Comparison of ENCODE assay signal across 2 worm cellular contexts in genomic region chrV:8495965-8496364, ce11.
A peak's percentile ranks its signal among the peaks of the same experiment; 100 is the strongest.
TF ChIP-seq lines count a peak whose summit lies in the region.

No protein-coding gene starts in this region.

TF ChIP-seq in whole organism, L4 larva, 104 proteins besides CTCF, POLR2A, EP300 and RAD21 (continued from another document):
- TF ChIP-seq F26F4.8 (GFP tag; conservative IDR thresholded peaks at IDR 0.05; lab: Robert Waterston, UW), result 0 out of 2 replicates have a peak, but pooled peaks have one; percentile 41
- TF ChIP-seq attf-4 (tag; optimal IDR thresholded peaks at IDR 0.05; lab: Kevin White, UChicago), result no peak
- TF ChIP-seq snpc-4 (tag; optimal IDR thresholded peaks at IDR 0.05; lab: Kevin White, UChicago), result peak; percentile 9
- TF ChIP-seq nhr-237 (tag; optimal IDR thresholded peaks at IDR 0.05; lab: Kevin White, UChicago), result no peak
- TF ChIP-seq D1046.2 (GFP tag; IDR thresholded peaks at IDR 0.05; lab: Robert Waterston, UW), result no peak
- TF ChIP-seq gei-8 (GFP tag; optimal IDR thresholded peaks at IDR 0.05; lab: Kevin White, UChicago), result peak; percentile 38
- 0 out of 2 replicates have a peak, but pooled peaks have one; percentile 32 for TF ChIP-seq madf-9 (GFP tag; conservative IDR thresholded peaks at IDR 0.05; lab: Robert Waterston, UW)
- TF ChIP-seq ceh-82 (tag; optimal IDR thresholded peaks at IDR 0.05; lab: Kevin White, UChicago), result no peak
- no peak for TF ChIP-seq zfp-2 (tag; optimal IDR thresholded peaks at IDR 0.05; lab: Kevin White, UChicago)
- TF ChIP-seq tag-97 (GFP tag; IDR thresholded peaks at IDR 0.05; lab: Robert Waterston, UW), result no peak
- TF ChIP-seq egl-27 (tag; optimal IDR thresholded peaks at IDR 0.05; lab: Kevin White, UChicago), result no peak
- no peak for TF ChIP-seq ces-1 (GFP tag; optimal IDR thresholded peaks at IDR 0.05; lab: Kevin White, UChicago)
- TF ChIP-seq ztf-7 (tag; optimal IDR thresholded peaks at IDR 0.05; lab: Kevin White, UChicago), result no peak
- TF ChIP-seq hlh-11 (tag; optimal IDR thresholded peaks at IDR 0.05; lab: Kevin White, UChicago), result peak; percentile 11
- TF ChIP-seq zip-11 (GFP tag; IDR thresholded peaks at IDR 0.05; lab: Robert Waterston, UW), result no peak
- no peak for TF ChIP-seq set-16 (GFP tag; IDR thresholded peaks at IDR 0.05; lab: Robert Waterston, UW)
- TF ChIP-seq mxl-2 (GFP tag; conservative IDR thresholded peaks at IDR 0.05; lab: Robert Waterston, UW), result no peak
- TF ChIP-seq T20F7.1 (GFP tag; optimal IDR thresholded peaks at IDR 0.05; lab: Kevin White, UChicago), result no peak
- peak; percentile 27; the same call in 1 of the 2 replicates for TF ChIP-seq Y48G9A.11 (GFP tag; IDR thresholded peaks at IDR 0.05; lab: Robert Waterston, UW)
- TF ChIP-seq mes-2 (tag; optimal IDR thresholded peaks at IDR 0.05; lab: Kevin White, UChicago; ENCODE audit: poor library complexity, severe bottlenecking), result peak; percentile 58
- TF ChIP-seq sdz-12 (GFP tag; optimal IDR thresholded peaks at IDR 0.05; lab: Kevin White, UChicago), result no peak
- TF ChIP-seq daf-16 (GFP tag; optimal IDR thresholded peaks at IDR 0.05; lab: Kevin White, UChicago), result peak in 1 of 2 experiments; percentile 55
- TF ChIP-seq daf-16 (tag; optimal IDR thresholded peaks at IDR 0.05; lab: Kevin White, UChicago), result peak; percentile 66
- no peak for TF ChIP-seq saeg-2 (GFP tag; IDR thresholded peaks at IDR 0.05; lab: Robert Waterston, UW)
- TF ChIP-seq lin-13 (GFP tag; optimal IDR thresholded peaks at IDR 0.05; lab: Kevin White, UChicago), result no peak
- no peak for TF ChIP-seq pqm-1 (tag; optimal IDR thresholded peaks at IDR 0.05; lab: Kevin White, UChicago)
- no peak; the same call in 1 of the 2 replicates for TF ChIP-seq ceh-44 (GFP tag; IDR thresholded peaks at IDR 0.05; lab: Robert Waterston, UW)
- no peak for TF ChIP-seq ZK546.5 (tag; optimal IDR thresholded peaks at IDR 0.05; lab: Kevin White, UChicago)
- TF ChIP-seq ctbp-1 (GFP tag; IDR thresholded peaks at IDR 0.05; lab: Robert Waterston, UW), result peak; percentile 72
- TF ChIP-seq dpl-1 (GFP tag; optimal IDR thresholded peaks at IDR 0.05; lab: Kevin White, UChicago), result no peak
- no peak for TF ChIP-seq nhr-102 (tag; optimal IDR thresholded peaks at IDR 0.05; lab: Kevin White, UChicago)
TF ChIP-seq in whole organism, L4 larva: peak in this region for 32.

TF ChIP-seq in whole organism, young adult, 124 proteins besides CTCF, POLR2A, EP300 and RAD21 (continued from another document):
- TF ChIP-seq gei-17 (GFP tag; optimal IDR thresholded peaks at IDR 0.05; lab: Kevin White, UChicago) (no peak), hlh-26 (GFP tag; conservative IDR thresholded peaks at IDR 0.05; lab: Robert Waterston, UW) (no peak), snpc-1.3 (tag; optimal IDR thresholded peaks at IDR 0.05; lab: Kevin White, UChicago; ENCODE audit: insufficient read depth) (peak; percentile 47), ceh-91 (GFP tag; IDR thresholded peaks at IDR 0.05; lab: Robert Waterston, UW) (0 out of 2 replicates have a peak, but pooled peaks have one; percentile 36), efl-1 (GFP tag; optimal IDR thresholded peaks at IDR 0.05; lab: Kevin White, UChicago) (no peak), madf-8 (GFP tag; conservative IDR thresholded peaks at IDR 0.05; lab: Robert Waterston, UW) (no peak), xnd-1 (tag; optimal IDR thresholded peaks at IDR 0.05; lab: Kevin White, UChicago) (no peak), snpc-1.1 (tag; optimal IDR thresholded peaks at IDR 0.05; lab: Kevin White, UChicago; ENCODE audit: insufficient read depth) (peak; percentile 68), egl-18 (GFP tag; IDR thresholded peaks at IDR 0.05; lab: Robert Waterston, UW) (no peak), Y53F4B.3 (GFP tag; IDR thresholded peaks at IDR 0.05; lab: Robert Waterston, UW) (no peak), aptf-2 (GFP tag; conservative IDR thresholded peaks at IDR 0.05; lab: Robert Waterston, UW) (no peak), egl-44 (GFP tag; IDR thresholded peaks at IDR 0.05; lab: Robert Waterston, UW) (0 out of 2 replicates have a peak, but pooled peaks have one; percentile 26), lin-26 (GFP tag; IDR thresholded peaks at IDR 0.05; lab: Robert Waterston, UW) (peak; percentile 86), F37B4.10 (GFP tag; IDR thresholded peaks at IDR 0.05; lab: Robert Waterston, UW) (no peak), mes-4 (tag; optimal IDR thresholded peaks at IDR 0.05; lab: Kevin White, UChicago) (no peak), hlh-12 (tag; optimal IDR thresholded peaks at IDR 0.05; lab: Kevin White, UChicago) (no peak), F55B11.4 (tag; optimal IDR thresholded peaks at IDR 0.05; lab: Kevin White, UChicago; ENCODE audit: borderline replicate concordance, insufficient read depth) (no peak)
TF ChIP-seq in whole organism, young adult: peak in this region for 47.
